Worm (Caenorhabditis elegans) whole organism, L1 larva: Measurements from ENCODE around the gene gsp-2.

ENCODE experiments used
- hpl-2 ChIP-seq: fragments of 150-350 bp; optimal IDR thresholded peaks from 2 replicates; lab custom pipeline; 2014; ENCODE audit warnings: missing biosample characterization, missing genetic modification reagents, missing genetic modification characterization
- lin-35 ChIP-seq, 2 experiments: fragments of 150-350 bp; optimal IDR thresholded peaks; 2 replicates each; lab custom pipeline; 2014; ENCODE audit warnings: missing biosample characterization in 2 of 2, missing genetic modification characterization in 2 of 2, missing genetic modification reagents in 2 of 2
- nhr-12 ChIP-seq: sonication (generic microtip); optimal IDR thresholded peaks from 2 replicates; lab custom pipeline; 2017; ENCODE audit warnings: missing biosample characterization, missing genetic modification characterization
- nhr-19 ChIP-seq: fragments of 200-800 bp; sonication (Bioruptor generic); conservative IDR thresholded peaks from 2 replicates; pipeline ENCODE4 v1.3.6; 2022; ENCODE audit warnings: missing genetic modification characterization, missing compliant biosample characterization
- nhr-77 ChIP-seq: fragments of 150-350 bp; optimal IDR thresholded peaks from 2 replicates; lab custom pipeline; 2014; ENCODE audit warnings: missing biosample characterization, missing genetic modification characterization
- unc-130 ChIP-seq: fragments of 150-350 bp; optimal IDR thresholded peaks from 2 replicates; lab custom pipeline; 2017; ENCODE audit warnings: missing biosample characterization, missing genetic modification characterization, inconsistent platforms
- zag-1 ChIP-seq: fragments of 150-350 bp; optimal IDR thresholded peaks from 2 replicates; lab custom pipeline; 2014; ENCODE audit warnings: missing biosample characterization, missing genetic modification characterization
- ztf-11 ChIP-seq, 2 experiments: sonication (generic microtip); optimal IDR thresholded peaks; 2 replicates each; lab custom pipeline; 2016 to 2017; ENCODE audit warnings: missing genetic modification characterization in 2 of 2, missing biosample characterization in 1 of 2, missing compliant biosample characterization in 1 of 2

- TF ChIP-seq nhr-12 (tag; lab: Kevin White, UChicago) (no peak), ztf-11 (tag; optimal IDR thresholded peaks at IDR 0.05; lab: Kevin White, UChicago) (no peak), zag-1 (tag; lab: Kevin White, UChicago) (no peak), hpl-2 (GFP tag; lab: Kevin White, UChicago) (no peak), nhr-19 (GFP tag; lab: Robert Waterston, UW) (peak; percentile 57), unc-130 (tag; lab: Kevin White, UChicago) (no peak), lin-35 (GFP tag; optimal IDR thresholded peaks at IDR 0.05; lab: Kevin White, UChicago) (peak in 1 of 2 experiments; percentile 59), nhr-77 (tag; lab: Kevin White, UChicago) (no peak)
Observed at ce11 chrIII:7300169-7300568, 36.2 kb upstream of the gsp-2 start.
